Worm (Caenorhabditis elegans) whole organism, L2 larva: ENCODE measurements around the gene rocf-1.

Experiments
- C34F6.9 ChIP-seq: fragments of 150-350 bp; optimal IDR thresholded peaks from 2 replicates; lab custom pipeline; 2014; ENCODE audit warnings: missing biosample characterization, missing genetic modification characterization
- F13H6.1 ChIP-seq: sonication (generic microtip); optimal IDR thresholded peaks from 2 replicates; lab custom pipeline; 2016; ENCODE audit warnings: missing genetic modification characterization, missing compliant biosample characterization
- R02D3.7 ChIP-seq: fragments of 150-350 bp; optimal IDR thresholded peaks from 2 replicates; lab custom pipeline; 2014; ENCODE audit warnings: missing biosample characterization, missing genetic modification characterization
- Y55F3AM.14 ChIP-seq: fragments of 200-800 bp; sonication (Bioruptor generic); optimal IDR thresholded peaks from 2 replicates; lab custom pipeline; 2018; ENCODE audit warnings: mild to moderate bottlenecking, missing genetic modification characterization, missing compliant biosample characterization
- ZK546.5 ChIP-seq: sonication (generic microtip); optimal IDR thresholded peaks from 2 replicates; lab custom pipeline; 2017; ENCODE audit warnings: missing biosample characterization, missing genetic modification characterization
- alr-1 ChIP-seq: fragments of 150-350 bp; optimal IDR thresholded peaks from 2 replicates; lab custom pipeline; 2014; ENCODE audit warnings: missing biosample characterization, missing genetic modification characterization
- aly-2 ChIP-seq: fragments of 150-350 bp; optimal IDR thresholded peaks from 2 replicates; lab custom pipeline; 2014; ENCODE audit warnings: missing biosample characterization, missing genetic modification characterization
- blmp-1 ChIP-seq: sonication (generic microtip); optimal IDR thresholded peaks from 2 replicates; lab custom pipeline; 2017; ENCODE audit warnings: missing genetic modification characterization, mild to moderate bottlenecking, missing compliant biosample characterization, antibody characterized with exemption, moderate library complexity; ENCODE audit not compliant: insufficient read depth
- ceh-16 ChIP-seq: fragments of 150-350 bp; optimal IDR thresholded peaks from 2 replicates; lab custom pipeline; 2014; ENCODE audit warnings: missing biosample characterization, missing genetic modification characterization
- ceh-82 ChIP-seq: fragments of 150-350 bp; optimal IDR thresholded peaks from 2 replicates; lab custom pipeline; 2014; ENCODE audit warnings: missing biosample characterization, missing genetic modification characterization
- crh-2 ChIP-seq: sonication (generic microtip); optimal IDR thresholded peaks from 2 replicates; lab custom pipeline; 2017; ENCODE audit warnings: missing biosample characterization, missing genetic modification characterization
- dmd-4 ChIP-seq: sonication (generic microtip); optimal IDR thresholded peaks from 2 replicates; lab custom pipeline; 2017; ENCODE audit warnings: missing biosample characterization, missing genetic modification characterization
- egl-27 ChIP-seq: sonication (generic microtip); optimal IDR thresholded peaks from 3 replicates; lab custom pipeline; 2017; ENCODE audit warnings: missing biosample characterization, missing genetic modification reagents, missing genetic modification characterization
- elt-1 ChIP-seq: fragments of 150-350 bp; optimal IDR thresholded peaks from 2 replicates; lab custom pipeline; 2014; ENCODE audit warnings: missing biosample characterization, missing genetic modification characterization
- elt-3 ChIP-seq: sonication (generic microtip); optimal IDR thresholded peaks from 2 replicates; lab custom pipeline; 2017; ENCODE audit warnings: missing biosample characterization, missing genetic modification characterization
- fos-1 ChIP-seq: fragments of 150-350 bp; optimal IDR thresholded peaks from 2 replicates; lab custom pipeline; 2014; ENCODE audit warnings: missing biosample characterization, missing genetic modification characterization
- gmeb-1 ChIP-seq: fragments of 150-350 bp; optimal IDR thresholded peaks from 2 replicates; lab custom pipeline; 2014; ENCODE audit warnings: missing biosample characterization, missing genetic modification characterization
- lin-11 ChIP-seq: fragments of 150-350 bp; sonication (generic microtip); optimal IDR thresholded peaks from 2 replicates; lab custom pipeline; 2014; ENCODE audit warnings: missing biosample characterization, missing genetic modification characterization, inconsistent platforms, mixed read lengths
- lin-13 ChIP-seq: fragments of 150-350 bp; optimal IDR thresholded peaks from 2 replicates; lab custom pipeline; 2014; ENCODE audit warnings: missing biosample characterization, missing genetic modification reagents, missing genetic modification characterization
- lin-39 ChIP-seq: fragments of 150-350 bp; optimal IDR thresholded peaks from 2 replicates; lab custom pipeline; 2014; ENCODE audit warnings: missing biosample characterization, missing genetic modification reagents, missing genetic modification characterization
- lsy-2 ChIP-seq, 2 experiments: fragments of 150-350 bp in 1 of 2; sonication (generic microtip) in 1 of 2; optimal IDR thresholded peaks; 2 replicates each; lab custom pipeline; 2014 to 2017; ENCODE audit warnings: missing biosample characterization in 2 of 2, missing genetic modification characterization in 2 of 2
- mab-5 ChIP-seq: fragments of 150-350 bp; optimal IDR thresholded peaks from 2 replicates; lab custom pipeline; 2014; ENCODE audit warnings: missing biosample characterization, missing genetic modification characterization
- nhr-11 ChIP-seq: fragments of 150-350 bp; optimal IDR thresholded peaks from 2 replicates; lab custom pipeline; 2014; ENCODE audit warnings: missing biosample characterization, missing genetic modification characterization
- nhr-129 ChIP-seq: fragments of 150-350 bp; optimal IDR thresholded peaks from 2 replicates; lab custom pipeline; 2014; ENCODE audit warnings: missing biosample characterization, missing genetic modification characterization
- nhr-21 ChIP-seq: fragments of 150-350 bp; optimal IDR thresholded peaks from 2 replicates; lab custom pipeline; 2014; ENCODE audit warnings: missing biosample characterization, missing genetic modification characterization
- nhr-237 ChIP-seq: fragments of 150-350 bp; optimal IDR thresholded peaks from 2 replicates; lab custom pipeline; 2014; ENCODE audit warnings: missing biosample characterization, missing genetic modification characterization
- nhr-25 ChIP-seq: fragments of 150-350 bp; sonication (generic microtip); optimal IDR thresholded peaks from 3 replicates; lab custom pipeline; 2014; ENCODE audit warnings: missing biosample characterization, missing genetic modification characterization
- nhr-6 ChIP-seq: fragments of 150-350 bp; optimal IDR thresholded peaks from 2 replicates; lab custom pipeline; 2014; ENCODE audit warnings: missing biosample characterization, missing genetic modification characterization
- nhr-77 ChIP-seq: fragments of 150-350 bp; optimal IDR thresholded peaks from 2 replicates; lab custom pipeline; 2014; ENCODE audit warnings: missing biosample characterization, missing genetic modification characterization
- peb-1 ChIP-seq: fragments of 150-350 bp; optimal IDR thresholded peaks from 2 replicates; lab custom pipeline; 2014; ENCODE audit warnings: missing biosample characterization, missing genetic modification characterization
- sem-4 ChIP-seq: fragments of 150-350 bp; optimal IDR thresholded peaks from 2 replicates; lab custom pipeline; 2014; ENCODE audit warnings: missing biosample characterization, missing genetic modification reagents, missing genetic modification characterization
- sma-3 ChIP-seq: sonication (generic microtip); optimal IDR thresholded peaks from 2 replicates; lab custom pipeline; 2016; ENCODE audit warnings: missing genetic modification reagents, missing genetic modification characterization, missing compliant biosample characterization
- sma-9 ChIP-seq, 2 experiments: fragments of 150-350 bp in 1 of 2; sonication (generic microtip) in 1 of 2; optimal IDR thresholded peaks; 2 replicates each; lab custom pipeline; 2014 to 2016; ENCODE audit warnings: missing genetic modification characterization in 2 of 2, mild to moderate bottlenecking in 1 of 2, missing biosample characterization in 1 of 2, missing compliant biosample characterization in 1 of 2, missing genetic modification reagents in 1 of 2, moderate library complexity in 1 of 2
- snpc-4 ChIP-seq: fragments of 150-350 bp; optimal IDR thresholded peaks from 2 replicates; lab custom pipeline; 2014; ENCODE audit warnings: missing biosample characterization, missing genetic modification characterization
- unc-55 ChIP-seq: fragments of 150-350 bp; sonication (generic microtip); optimal IDR thresholded peaks from 3 replicates; lab custom pipeline; 2014; ENCODE audit warnings: missing biosample characterization, missing genetic modification reagents, missing genetic modification characterization
- zag-1 ChIP-seq: fragments of 150-350 bp; optimal IDR thresholded peaks from 2 replicates; lab custom pipeline; 2014; ENCODE audit warnings: missing biosample characterization, missing genetic modification characterization
- ztf-1 ChIP-seq: fragments of 200-800 bp; sonication (Bioruptor generic); conservative IDR thresholded peaks from 2 replicates; pipeline ENCODE4 v1.3.6; 2022; ENCODE audit warnings: missing genetic modification characterization, missing compliant biosample characterization
- ztf-11 ChIP-seq: sonication (generic microtip); optimal IDR thresholded peaks from 2 replicates; lab custom pipeline; 2017; ENCODE audit warnings: missing biosample characterization, missing genetic modification characterization
- ztf-4 ChIP-seq: fragments of 150-350 bp; optimal IDR thresholded peaks from 2 replicates; lab custom pipeline; 2014; ENCODE audit warnings: missing biosample characterization, missing genetic modification characterization

rocf-1 gene

DNA sequence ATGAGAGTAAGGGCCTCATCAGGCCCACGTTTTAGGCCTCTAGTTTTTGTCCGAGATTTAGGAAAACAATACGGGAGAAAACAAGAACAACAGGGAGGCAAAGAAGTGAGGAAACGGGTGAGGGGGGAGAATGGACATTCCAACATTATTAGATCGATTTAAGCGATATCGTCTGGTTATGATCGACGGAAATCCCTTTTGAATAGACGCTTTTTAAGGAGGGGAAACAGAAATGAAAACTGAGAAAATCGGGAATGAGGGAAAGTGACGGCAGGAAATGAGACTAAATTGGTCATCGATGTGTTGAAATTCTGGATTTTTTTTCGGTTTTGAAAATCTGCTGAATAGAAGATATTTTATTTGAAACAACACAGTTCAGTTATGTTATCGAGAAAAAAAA is at the start of gene rocf-1:
rocf-1 (minus strand) TSS at position 101 of the 400 bp plus-strand sequence.
- TF ChIP-seq R02D3.7 (tag; lab: Kevin White, UChicago) = no peak
- TF ChIP-seq mab-5 = no peak
- no peak for TF ChIP-seq blmp-1 (tag; lab: Kevin White, UChicago)
- no peak for TF ChIP-seq nhr-21
- TF ChIP-seq nhr-25 (tag; lab: Kevin White, UChicago) = no peak
- TF ChIP-seq egl-27 (tag; lab: Kevin White, UChicago) = no peak
- no peak for TF ChIP-seq lsy-2 (tag; optimal IDR thresholded peaks at IDR 0.05; lab: Kevin White, UChicago)
- no peak for TF ChIP-seq elt-3 (tag; lab: Kevin White, UChicago)
- TF ChIP-seq nhr-237 = no peak
- no peak for TF ChIP-seq F13H6.1 (tag; lab: Kevin White, UChicago)
- TF ChIP-seq, all 48 proteins: peak for 0

DNA sequence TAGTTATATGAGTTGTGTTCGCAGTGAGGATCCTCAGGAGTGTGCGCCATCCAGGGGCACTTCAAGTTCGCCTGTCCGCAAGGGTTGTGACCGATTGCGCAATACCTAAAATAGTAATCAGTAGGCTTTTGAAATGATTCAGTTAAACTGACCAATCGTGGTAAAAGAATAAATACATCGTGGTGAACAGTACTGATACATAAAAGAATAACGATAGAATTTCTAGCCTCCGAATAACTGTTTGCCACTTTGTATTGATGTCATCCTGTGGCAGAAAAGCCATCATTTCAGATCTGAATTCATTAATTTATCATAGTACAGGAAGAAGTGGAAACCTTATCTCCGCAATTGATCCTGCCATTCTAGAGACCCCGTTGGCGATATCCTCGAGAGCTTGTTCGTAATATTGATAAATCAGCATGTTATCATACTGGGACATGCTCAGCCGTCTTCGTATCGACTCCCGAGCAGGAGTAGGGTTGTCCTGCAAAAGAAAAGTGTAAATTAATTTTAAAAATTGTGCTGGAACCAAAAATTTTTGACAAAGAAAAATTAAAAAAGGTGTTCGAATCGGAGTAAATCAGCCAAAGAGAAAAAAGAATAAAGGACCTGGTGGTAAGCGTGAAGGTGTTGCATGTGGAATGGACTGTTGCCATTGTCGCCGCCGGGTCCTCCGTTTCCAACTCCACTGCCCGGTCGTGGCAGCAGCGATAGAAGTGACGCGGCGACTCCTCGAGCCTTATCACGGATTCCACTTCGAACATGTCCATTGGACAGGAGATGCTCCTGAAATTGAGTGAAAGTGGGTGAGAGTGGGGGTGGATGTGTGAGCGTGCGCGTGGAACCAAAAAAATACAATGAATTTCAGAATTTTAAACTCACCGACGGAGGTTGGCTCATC is 48.8 kb upstream of the rocf-1 start:
- TF ChIP-seq elt-3 (tag; lab: Kevin White, UChicago) (no peak), aly-2 (tag; lab: Kevin White, UChicago) (no peak), ceh-82 (tag; lab: Kevin White, UChicago) (no peak), sem-4 (tag; lab: Kevin White, UChicago) (no peak), lin-11 (tag; lab: Kevin White, UChicago) (no peak), nhr-11 (tag; lab: Kevin White, UChicago) (no peak), zag-1 (tag; lab: Kevin White, UChicago) (no peak), sma-9 (GFP tag; optimal IDR thresholded peaks at IDR 0.05; lab: Kevin White, UChicago) (no peak), sma-9 (tag; optimal IDR thresholded peaks at IDR 0.05; lab: Kevin White, UChicago) (no peak), ceh-16 (tag; lab: Kevin White, UChicago) (no peak), F13H6.1 (tag; lab: Kevin White, UChicago) (no peak), dmd-4 (no peak), elt-1 (tag; lab: Kevin White, UChicago) (no peak), unc-55 (no peak), ztf-4 (no peak), ztf-11 (no peak), ztf-1 (no peak), fos-1 (no peak), nhr-6 (no peak), ZK546.5 (tag; lab: Kevin White, UChicago) (no peak)

DNA sequence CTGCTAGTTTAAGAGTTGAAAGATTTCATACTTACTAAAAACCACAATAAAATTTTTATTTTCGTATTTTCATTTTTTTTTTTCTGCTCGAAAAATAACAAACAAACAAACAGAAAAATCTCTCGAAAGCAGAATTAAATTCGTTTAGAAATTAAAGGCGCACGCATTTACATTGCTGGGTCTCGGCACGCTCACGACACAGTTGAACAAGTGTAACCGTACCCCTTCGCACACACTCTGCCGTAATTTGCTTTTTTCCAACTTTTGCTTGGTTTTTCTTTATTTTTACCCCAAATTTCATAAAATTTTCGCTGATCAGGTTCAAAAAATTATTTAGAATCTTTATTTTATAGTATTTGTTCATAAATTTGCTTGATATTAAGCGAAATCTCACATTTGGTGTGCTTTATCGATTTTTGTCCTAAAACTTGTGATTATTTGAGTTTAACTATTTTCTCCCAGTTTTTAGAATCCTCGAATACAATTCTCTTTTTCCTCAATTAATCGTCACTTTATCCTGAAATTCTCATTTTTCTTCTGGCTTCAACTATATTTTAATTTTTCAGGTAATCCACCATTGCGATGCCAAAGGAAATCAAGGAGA is 47.4 kb upstream of the rocf-1 start, which contains the start of gene rpl-38:
rpl-38 (plus strand) TSS at position 554 of the 604 bp plus-strand sequence.
- TF ChIP-seq nhr-129 (tag; lab: Kevin White, UChicago) = peak; percentile 87
- peak; percentile 45 for TF ChIP-seq R02D3.7 (tag; lab: Kevin White, UChicago)
- TF ChIP-seq unc-55 = peak; percentile 95
- TF ChIP-seq alr-1 (tag; lab: Kevin White, UChicago) = no peak
- peak; percentile 69 for TF ChIP-seq lin-11 (tag; lab: Kevin White, UChicago)
- TF ChIP-seq zag-1 (tag; lab: Kevin White, UChicago) = peak; percentile 22
- TF ChIP-seq ceh-16 (tag; lab: Kevin White, UChicago) = peak; percentile 18
- peak; percentile 56 for TF ChIP-seq nhr-6
- TF ChIP-seq ZK546.5 (tag; lab: Kevin White, UChicago) = peak; percentile 21
- peak; percentile 43 for TF ChIP-seq nhr-77 (tag; lab: Kevin White, UChicago)
- TF ChIP-seq F13H6.1 (tag; lab: Kevin White, UChicago) = peak; percentile 71
- peak; percentile 28 for TF ChIP-seq ceh-82 (tag; lab: Kevin White, UChicago)
- TF ChIP-seq lin-13 (GFP tag; lab: Kevin White, UChicago) = no peak
- TF ChIP-seq C34F6.9 = peak; percentile 83
- TF ChIP-seq nhr-21 = peak; percentile 72
- peak; percentile 58 for TF ChIP-seq blmp-1 (tag; lab: Kevin White, UChicago)
- TF ChIP-seq lsy-2 (tag; optimal IDR thresholded peaks at IDR 0.05; lab: Kevin White, UChicago) = peak; percentile 98 to 99
- peak; percentile 43 for TF ChIP-seq egl-27 (tag; lab: Kevin White, UChicago)
- TF ChIP-seq sma-9 (GFP tag; optimal IDR thresholded peaks at IDR 0.05; lab: Kevin White, UChicago) = peak; percentile 86
- TF ChIP-seq sma-9 (tag; optimal IDR thresholded peaks at IDR 0.05; lab: Kevin White, UChicago) = no peak
- TF ChIP-seq ztf-11 = no peak
- peak; percentile 65 for TF ChIP-seq sma-3
- peak; percentile 80 for TF ChIP-seq snpc-4 (tag; lab: Kevin White, UChicago)
- peak; percentile 82 for TF ChIP-seq nhr-25 (tag; lab: Kevin White, UChicago)
- TF ChIP-seq gmeb-1 (tag; lab: Kevin White, UChicago) = peak; percentile 85
- peak; percentile 86 for TF ChIP-seq crh-2 (tag; lab: Kevin White, UChicago)
- TF ChIP-seq elt-1 (tag; lab: Kevin White, UChicago) = no peak
- peak; percentile 48 for TF ChIP-seq fos-1
- TF ChIP-seq Y55F3AM.14 = no peak
- no peak for TF ChIP-seq lin-39 (tag; lab: Kevin White, UChicago)
- no peak for TF ChIP-seq peb-1 (tag; lab: Kevin White, UChicago)
- no peak for TF ChIP-seq ztf-4
- peak; percentile 45 for TF ChIP-seq mab-5
- TF ChIP-seq, all 48 proteins: peak for 24
